Fruit fly (Drosophila melanogaster) whole organism, embryonic: ENCODE measurements around the gene Tlk.

Source experiments
- Asciz ChIP-seq: fragments of 200-800 bp; sonication (Bioruptor generic); optimal IDR thresholded peaks from 2 replicates; lab custom pipeline; 2017; ENCODE audit warnings: missing biosample characterization, mild to moderate bottlenecking, missing genetic modification characterization, missing genetic modification reagents
- Atf3 ChIP-seq: fragments of 200-800 bp; sonication (Bioruptor generic); optimal IDR thresholded peaks from 3 replicates; lab custom pipeline; 2016; ENCODE audit warnings: missing biosample characterization, missing genetic modification characterization
- Bgb ChIP-seq: fragments of 200-800 bp; sonication (Bioruptor generic); IDR thresholded peaks from 2 replicates; pipeline ENCODE4 v1.3.6; 2022; ENCODE audit warnings: missing biosample characterization, missing genetic modification characterization; ENCODE audit not compliant: partially characterized antibody
- Bteb2 ChIP-seq: fragments of 200-800 bp; sonication (Bioruptor generic); optimal IDR thresholded peaks from 2 replicates; lab custom pipeline; 2016; ENCODE audit warnings: missing biosample characterization, missing genetic modification characterization
- CG11085 ChIP-seq: fragments of 200-800 bp; sonication (Bioruptor generic); IDR thresholded peaks from 2 replicates; pipeline ENCODE4 v1.3.6; 2022; ENCODE audit warnings: missing biosample characterization, missing genetic modification characterization
- CG11247 ChIP-seq: fragments of 200-800 bp; sonication (Bioruptor generic); IDR thresholded peaks from 2 replicates; pipeline ENCODE4 v1.3.6; 2022; ENCODE audit warnings: missing biosample characterization, missing genetic modification characterization
- CG13296 ChIP-seq: fragments of 200-800 bp; sonication (Bioruptor generic); optimal IDR thresholded peaks from 3 replicates; lab custom pipeline; 2018; ENCODE audit warnings: missing biosample characterization, mild to moderate bottlenecking, missing genetic modification characterization
- CG15479 ChIP-seq: fragments of 200-800 bp; sonication (Bioruptor generic); optimal IDR thresholded peaks from 3 replicates; lab custom pipeline; 2019; ENCODE audit warnings: missing biosample characterization, mild to moderate bottlenecking, missing genetic modification characterization, moderate library complexity
- CG15696 ChIP-seq: fragments of 200-800 bp; sonication (Bioruptor generic); optimal IDR thresholded peaks from 2 replicates; lab custom pipeline; 2019; ENCODE audit warnings: missing biosample characterization, mild to moderate bottlenecking, missing genetic modification characterization, moderate library complexity
- CG18476 ChIP-seq: fragments of 200-800 bp; sonication (Bioruptor generic); optimal IDR thresholded peaks from 2 replicates; lab custom pipeline; 2016; ENCODE audit warnings: missing biosample characterization, mild to moderate bottlenecking, missing genetic modification characterization
- CG2712 ChIP-seq: fragments of 200-800 bp; optimal IDR thresholded peaks from 3 replicates; lab custom pipeline; 2019; ENCODE audit warnings: missing biosample characterization, mild to moderate bottlenecking, missing genetic modification characterization, moderate library complexity
- CG3065 ChIP-seq: fragments of 200-800 bp; sonication (Bioruptor generic); optimal IDR thresholded peaks from 2 replicates; lab custom pipeline; 2016; ENCODE audit warnings: missing biosample characterization, missing genetic modification characterization
- CG31224 ChIP-seq: fragments of 200-800 bp; sonication (Bioruptor generic); IDR thresholded peaks from 2 replicates; pipeline ENCODE4 v1.3.6; 2022; ENCODE audit warnings: missing biosample characterization, missing genetic modification characterization
- CG32532 ChIP-seq: fragments of 200-800 bp; sonication (Bioruptor generic); IDR thresholded peaks from 2 replicates; pipeline ENCODE4 v1.3.6; 2022; ENCODE audit warnings: missing biosample characterization, missing genetic modification characterization
- CG33557 ChIP-seq: fragments of 200-800 bp; sonication (Bioruptor generic); optimal IDR thresholded peaks from 2 replicates; lab custom pipeline; 2019; ENCODE audit warnings: missing biosample characterization, mild to moderate bottlenecking, missing genetic modification characterization, moderate library complexity
- CG42726 ChIP-seq: fragments of 200-800 bp; sonication (Bioruptor generic); IDR thresholded peaks from 2 replicates; pipeline ENCODE4 v1.3.6; 2022; ENCODE audit warnings: missing biosample characterization, missing genetic modification characterization; ENCODE audit not compliant: partially characterized antibody
- CG6765 ChIP-seq: fragments of 200-800 bp; sonication (Bioruptor generic); optimal IDR thresholded peaks from 3 replicates; lab custom pipeline; 2017; ENCODE audit warnings: missing biosample characterization, mild to moderate bottlenecking, missing genetic modification characterization
- CG9437 ChIP-seq: fragments of 200-800 bp; sonication (Bioruptor generic); optimal IDR thresholded peaks from 2 replicates; lab custom pipeline; 2018; ENCODE audit warnings: missing biosample characterization, mild to moderate bottlenecking, missing genetic modification characterization
- CG9727 ChIP-seq: fragments of 200-800 bp; sonication (Bioruptor generic); optimal IDR thresholded peaks from 3 replicates; lab custom pipeline; 2017; ENCODE audit warnings: missing biosample characterization, mild to moderate bottlenecking, missing genetic modification characterization
- Dip2 ChIP-seq: fragments of 200-800 bp; sonication (Bioruptor generic); IDR thresholded peaks from 2 replicates; pipeline ENCODE4 v1.3.6; 2022; ENCODE audit warnings: missing biosample characterization, missing genetic modification characterization
- Drgx ChIP-seq: fragments of 200-800 bp; sonication (Bioruptor generic); IDR thresholded peaks from 2 replicates; pipeline ENCODE4 v1.3.6; 2022; ENCODE audit warnings: missing biosample characterization, missing genetic modification characterization
- Elba2 ChIP-seq: fragments of 200-800 bp; sonication (Bioruptor generic); optimal IDR thresholded peaks from 3 replicates; lab custom pipeline; 2016; ENCODE audit warnings: missing biosample characterization, missing genetic modification characterization
- HLHmδ ChIP-seq: fragments of 200-800 bp; sonication (Bioruptor generic); optimal IDR thresholded peaks from 2 replicates; lab custom pipeline; 2018; ENCODE audit warnings: missing biosample characterization, mild to moderate bottlenecking, missing genetic modification characterization, moderate library complexity
- MTF-1 ChIP-seq: fragments of 200-800 bp; sonication (Bioruptor generic); optimal IDR thresholded peaks from 2 replicates; lab custom pipeline; 2018; ENCODE audit warnings: missing biosample characterization, mild to moderate bottlenecking, missing genetic modification characterization, borderline replicate concordance
- Ravus ChIP-seq: fragments of 200-800 bp; sonication (Bioruptor generic); IDR thresholded peaks from 2 replicates; pipeline ENCODE4 v1.3.6; 2022; ENCODE audit warnings: missing biosample characterization, missing genetic modification characterization
- Scr ChIP-seq: fragments of 200-800 bp; sonication (Bioruptor generic); IDR thresholded peaks from 2 replicates; pipeline ENCODE4 v1.3.6; 2022; ENCODE audit warnings: missing biosample characterization, missing genetic modification characterization; ENCODE audit not compliant: partially characterized antibody
- Usf ChIP-seq: fragments of 200-800 bp; sonication (Bioruptor generic); optimal IDR thresholded peaks from 2 replicates; lab custom pipeline; 2017; ENCODE audit warnings: missing genotype, missing biosample characterization, missing genetic modification characterization
- ac ChIP-seq: fragments of 200-800 bp; sonication (Bioruptor generic); optimal IDR thresholded peaks from 3 replicates; lab custom pipeline; 2017; ENCODE audit warnings: missing biosample characterization, mild to moderate bottlenecking, missing genetic modification characterization
- ara ChIP-seq: fragments of 200-800 bp; sonication (Bioruptor generic); IDR thresholded peaks from 2 replicates; pipeline ENCODE4 v1.3.6; 2022; ENCODE audit warnings: missing biosample characterization, missing genetic modification characterization
- ato ChIP-seq: fragments of 200-800 bp; sonication (Bioruptor generic); IDR thresholded peaks from 2 replicates; pipeline ENCODE4 v1.3.6; 2022; ENCODE audit warnings: missing biosample characterization, missing genetic modification characterization; ENCODE audit not compliant: partially characterized antibody
- bab2 ChIP-seq: fragments of 200-800 bp; sonication (Bioruptor generic); optimal IDR thresholded peaks from 2 replicates; lab custom pipeline; 2016; ENCODE audit warnings: missing biosample characterization, missing genetic modification characterization
- ci ChIP-seq: fragments of 200-800 bp; sonication (Bioruptor generic); IDR thresholded peaks from 3 replicates; pipeline ENCODE4 v1.3.6; 2022; ENCODE audit warnings: missing biosample characterization, missing genetic modification characterization
- dmrt11E ChIP-seq: fragments of 200-800 bp; sonication (Bioruptor generic); optimal IDR thresholded peaks from 3 replicates; lab custom pipeline; 2018; ENCODE audit warnings: missing biosample characterization, mild to moderate bottlenecking, missing genetic modification characterization, moderate library complexity
- esg ChIP-seq: fragments of 200-800 bp; sonication (Bioruptor generic); conservative IDR thresholded peaks from 2 replicates; pipeline ENCODE4 v1.3.6; 2022; ENCODE audit warnings: missing biosample characterization, missing genetic modification characterization
- fd102C ChIP-seq: fragments of 200-800 bp; sonication (Bioruptor generic); optimal IDR thresholded peaks from 2 replicates; lab custom pipeline; 2018; ENCODE audit warnings: missing biosample characterization, mild to moderate bottlenecking, missing genetic modification characterization, moderate library complexity
- fd3F ChIP-seq: fragments of 200-800 bp; sonication (Bioruptor generic); optimal IDR thresholded peaks from 2 replicates; lab custom pipeline; 2018; ENCODE audit warnings: missing biosample characterization, mild to moderate bottlenecking, missing genetic modification characterization, moderate library complexity
- gce ChIP-seq: fragments of 200-800 bp; sonication (Bioruptor generic); IDR thresholded peaks from 3 replicates; pipeline ENCODE4 v1.3.6; 2022; ENCODE audit warnings: missing biosample characterization, missing genetic modification characterization
- hkb ChIP-seq, 2 experiments: fragments of 200-800 bp in 1 of 2; fragments of >200 bp in 1 of 2; sonication (Bioruptor generic) in 1 of 2; IDR thresholded peaks in 1 of 2; optimal IDR thresholded peaks in 1 of 2; 2 replicates each; pipeline versions ENCODE4 v1.3.6 to Lab custom; 2017 to 2022; ENCODE audit warnings: missing biosample characterization in 1 of 2, missing genetic modification characterization in 1 of 2
- inv ChIP-seq: fragments of 200-800 bp; sonication (Bioruptor generic); IDR thresholded peaks from 2 replicates; pipeline ENCODE4 v1.3.6; 2022; ENCODE audit warnings: missing biosample characterization, missing genetic modification characterization; ENCODE audit not compliant: partially characterized antibody
- ken ChIP-seq: fragments of 200-800 bp; sonication (Bioruptor generic); IDR thresholded peaks from 3 replicates; pipeline ENCODE4 v1.3.6; 2022; ENCODE audit warnings: missing biosample characterization, missing genetic modification characterization
- kni ChIP-seq: fragments of 200-800 bp; sonication (Bioruptor generic); optimal IDR thresholded peaks from 3 replicates; lab custom pipeline; 2017; ENCODE audit warnings: mild to moderate bottlenecking, missing biosample characterization, missing genetic modification reagents, missing genetic modification characterization
- lola ChIP-seq, 3 experiments: fragments of >200 bp in 2 of 3; fragments of 200-800 bp in 1 of 3; sonication (Bioruptor generic) in 1 of 3; optimal IDR thresholded peaks; 2 replicates each; lab custom pipeline; 2017 to 2019; ENCODE audit warnings: missing biosample characterization in 3 of 3, missing genetic modification characterization in 3 of 3, mild to moderate bottlenecking in 1 of 3, moderate library complexity in 1 of 3
- org-1 ChIP-seq: fragments of 200-800 bp; sonication (Bioruptor generic); optimal IDR thresholded peaks from 2 replicates; lab custom pipeline; 2017; ENCODE audit warnings: missing biosample characterization, missing genetic modification characterization
- row ChIP-seq: fragments of 200-800 bp; sonication (Bioruptor generic); IDR thresholded peaks from 3 replicates; pipeline ENCODE4 v1.3.6; 2022; ENCODE audit warnings: missing biosample characterization, missing genetic modification characterization
- tll ChIP-seq, 2 experiments: fragments of 200-800 bp in 1 of 2; fragments of >200 bp in 1 of 2; sonication (Bioruptor generic) in 1 of 2; optimal IDR thresholded peaks; 2 replicates each; lab custom pipeline; 2017 to 2019; ENCODE audit warnings: missing biosample characterization in 2 of 2, missing genetic modification characterization in 2 of 2, mild to moderate bottlenecking in 1 of 2, moderate library complexity in 1 of 2
- wor ChIP-seq: fragments of 200-800 bp; sonication (Bioruptor generic); IDR thresholded peaks from 2 replicates; pipeline ENCODE4 v1.3.6; 2022; ENCODE audit warnings: missing biosample characterization, missing genetic modification characterization
- zen ChIP-seq: fragments of 200-800 bp; sonication (Bioruptor generic); optimal IDR thresholded peaks from 3 replicates; lab custom pipeline; 2018; ENCODE audit warnings: missing biosample characterization, mild to moderate bottlenecking, missing genetic modification characterization, moderate library complexity

Tlk gene

DNA sequence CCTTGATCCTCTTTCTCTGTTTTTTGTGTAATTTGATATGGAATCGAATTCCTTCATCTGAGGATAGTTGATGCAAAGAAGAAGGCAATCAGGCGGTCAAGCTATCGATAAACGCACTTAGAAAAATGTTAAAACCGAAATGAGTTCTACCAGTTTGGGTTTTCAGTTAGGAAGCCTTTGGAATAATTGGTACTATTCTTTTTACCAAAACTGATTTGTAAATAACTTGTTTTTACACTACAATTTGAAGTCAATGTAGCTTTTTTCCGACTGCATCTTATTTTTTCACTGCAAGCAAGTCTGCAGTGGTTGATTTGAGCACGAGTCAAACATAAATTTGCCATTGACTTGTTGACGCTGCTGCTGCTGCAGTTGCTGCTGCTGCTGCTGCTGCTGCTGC is 112.0 kb downstream of the Tlk start:
- TF ChIP-seq CG42726 (GFP tag; lab: Robert Waterston, UW) (no peak), Drgx (GFP tag; lab: Robert Waterston, UW) (peak; percentile 45; the same call in 1 of the 2 replicates)

DNA sequence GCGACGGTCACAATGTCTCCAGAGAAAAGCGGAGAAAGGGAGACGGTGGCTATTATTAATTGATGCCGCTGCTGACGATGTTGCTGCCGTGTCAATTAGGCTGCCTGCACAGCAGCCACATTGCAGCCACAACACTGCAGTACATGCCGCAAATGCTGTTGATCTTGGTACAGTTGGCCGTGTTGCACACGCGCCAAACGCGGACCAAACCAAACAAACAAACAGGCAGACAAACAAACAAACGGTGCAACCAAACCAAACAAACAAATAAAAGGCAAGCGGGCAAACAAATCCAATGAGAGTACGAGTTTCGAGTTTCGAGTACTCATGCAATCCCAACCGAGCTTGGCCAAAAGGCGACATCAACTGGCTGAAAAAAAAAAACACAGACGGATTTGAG is 112.4 kb downstream of the Tlk start:
- peak in 1 of 2 experiments; percentile 14 for TF ChIP-seq tll (GFP tag; optimal IDR thresholded peaks at IDR 0.05; lab: Kevin White, UChicago)
- TF ChIP-seq CG11085 (GFP tag; lab: Robert Waterston, UW), result no peak
- peak; percentile 64 for TF ChIP-seq fd102C
- TF ChIP-seq MTF-1 (GFP tag; lab: Kevin White, UChicago), result peak; percentile 61
- no peak for TF ChIP-seq ato (GFP tag; lab: Robert Waterston, UW)
- TF ChIP-seq ara (GFP tag; lab: Robert Waterston, UW), result no peak
- TF ChIP-seq CG33557 (GFP tag; lab: Kevin White, UChicago), result peak; percentile 13
- peak; percentile 9 for TF ChIP-seq CG2712 (tag; lab: Kevin White, UChicago)
- TF ChIP-seq CG11247 (GFP tag; lab: Robert Waterston, UW), result no peak
- TF ChIP-seq bab2, result no peak
- TF ChIP-seq HLHmδ (GFP tag; lab: Kevin White, UChicago), result peak; percentile 63
- TF ChIP-seq Atf3 (GFP tag; lab: Kevin White, UChicago), result no peak
- TF ChIP-seq row, result no peak
- no peak for TF ChIP-seq Dip2 (GFP tag; lab: Robert Waterston, UW)
- no peak for TF ChIP-seq esg (GFP tag; lab: Robert Waterston, UW)
- no peak for TF ChIP-seq inv
- no peak for TF ChIP-seq wor
- TF ChIP-seq lola (GFP tag; optimal IDR thresholded peaks at IDR 0.05; lab: Kevin White, UChicago), result peak in 1 of 3 experiments; percentile 11
- peak; percentile 48 for TF ChIP-seq kni (GFP tag; lab: Kevin White, UChicago)
- TF ChIP-seq gce, result no peak
- TF ChIP-seq dmrt11E (tag; lab: Kevin White, UChicago), result peak; percentile 27
- TF ChIP-seq Bteb2 (GFP tag; lab: Kevin White, UChicago), result no peak
- peak; percentile 7 for TF ChIP-seq CG15479 (GFP tag; lab: Kevin White, UChicago)
- no peak for TF ChIP-seq fd3F (GFP tag; lab: Kevin White, UChicago)
- TF ChIP-seq CG6765, result no peak
- TF ChIP-seq org-1 (GFP tag; lab: Kevin White, UChicago), result no peak
- TF ChIP-seq CG15696 (tag; lab: Kevin White, UChicago), result peak; percentile 67
- TF ChIP-seq CG9437 (GFP tag; lab: Kevin White, UChicago), result no peak
- no peak for TF ChIP-seq Ravus (GFP tag; lab: Robert Waterston, UW)
- TF ChIP-seq CG13296, result no peak
- TF ChIP-seq CG31224 (GFP tag; lab: Robert Waterston, UW), result no peak
- no peak for TF ChIP-seq Usf (GFP tag; lab: Kevin White, UChicago)
- no peak for TF ChIP-seq ci
- no peak for TF ChIP-seq ken
- no peak for TF ChIP-seq CG18476 (GFP tag; lab: Kevin White, UChicago)
- peak; percentile 45 for TF ChIP-seq ac (GFP tag; lab: Kevin White, UChicago)
- no peak for TF ChIP-seq CG3065 (GFP tag; lab: Kevin White, UChicago)
- TF ChIP-seq Scr (GFP tag; lab: Robert Waterston, UW), result no peak
- TF ChIP-seq CG42726 (GFP tag; lab: Robert Waterston, UW), result no peak
- TF ChIP-seq hkb (optimal IDR thresholded peaks at IDR 0.05; lab: Kevin White, UChicago), result no peak
- TF ChIP-seq hkb (GFP tag; IDR thresholded peaks at IDR 0.05; lab: Robert Waterston, UW), result no peak
- no peak for TF ChIP-seq CG32532 (GFP tag; lab: Robert Waterston, UW)
- peak; percentile 32 for TF ChIP-seq CG9727 (GFP tag; lab: Kevin White, UChicago)
- TF ChIP-seq Asciz (GFP tag; lab: Kevin White, UChicago), result peak; percentile 34
- peak; percentile 34 for TF ChIP-seq zen (tag; lab: Kevin White, UChicago)
- TF ChIP-seq Elba2 (GFP tag; lab: Kevin White, UChicago), result no peak
- TF ChIP-seq Bgb (GFP tag; lab: Robert Waterston, UW), result no peak
